Fruit fly (Drosophila melanogaster) whole organism, embryonic: ENCODE measurements around the gene Sec24CD.
A peak's percentile ranks its signal among the peaks of the same experiment; 100 is the strongest.

Experiments
- Adf1 ChIP-seq: fragments of 200-800 bp; sonication (Bioruptor generic); IDR thresholded peaks from 2 replicates; pipeline ENCODE4 v1.3.6; 2022; ENCODE audit warnings: missing biosample characterization, missing genetic modification characterization
- Asciz ChIP-seq: fragments of 200-800 bp; sonication (Bioruptor generic); optimal IDR thresholded peaks from 2 replicates; lab custom pipeline; 2017; ENCODE audit warnings: missing biosample characterization, mild to moderate bottlenecking, missing genetic modification characterization, missing genetic modification reagents
- Awh ChIP-seq: fragments of 200-800 bp; sonication (Bioruptor generic); IDR thresholded peaks from 2 replicates; pipeline ENCODE4, ENCODE4 v1.3.6; 2022; ENCODE audit warnings: missing biosample characterization, missing genetic modification characterization
- CG12219 ChIP-seq: fragments of 200-800 bp; sonication (Bioruptor generic); optimal IDR thresholded peaks from 3 replicates; lab custom pipeline; 2018; ENCODE audit warnings: missing biosample characterization, mild to moderate bottlenecking, missing genetic modification characterization
- CG1233 ChIP-seq: fragments of 200-800 bp; sonication (Bioruptor generic); optimal IDR thresholded peaks from 4 replicates; lab custom pipeline; 2018; ENCODE audit warnings: missing biosample characterization, mild to moderate bottlenecking, missing genetic modification characterization
- CG12391 ChIP-seq: fragments of 200-800 bp; sonication (Bioruptor generic); optimal IDR thresholded peaks from 3 replicates; lab custom pipeline; 2018; ENCODE audit warnings: missing biosample characterization, mild to moderate bottlenecking, missing genetic modification characterization, moderate library complexity
- CG13296 ChIP-seq: fragments of 200-800 bp; sonication (Bioruptor generic); optimal IDR thresholded peaks from 3 replicates; lab custom pipeline; 2018; ENCODE audit warnings: missing biosample characterization, mild to moderate bottlenecking, missing genetic modification characterization
- CG14860 ChIP-seq: fragments of 200-800 bp; sonication (Bioruptor generic); IDR thresholded peaks from 3 replicates; pipeline ENCODE4 v1.3.6; 2022; ENCODE audit warnings: missing biosample characterization, missing genetic modification characterization; ENCODE audit not compliant: partially characterized antibody
- CG15479 ChIP-seq: fragments of 200-800 bp; sonication (Bioruptor generic); optimal IDR thresholded peaks from 3 replicates; lab custom pipeline; 2019; ENCODE audit warnings: missing biosample characterization, mild to moderate bottlenecking, missing genetic modification characterization, moderate library complexity
- CG3407 ChIP-seq: fragments of 200-800 bp; sonication (Bioruptor generic); optimal IDR thresholded peaks from 2 replicates; lab custom pipeline; 2018; ENCODE audit warnings: missing biosample characterization, mild to moderate bottlenecking, missing genetic modification characterization
- CG4282 ChIP-seq: fragments of 200-800 bp; sonication (Bioruptor generic); optimal IDR thresholded peaks from 2 replicates; lab custom pipeline; 2016; ENCODE audit warnings: missing biosample characterization, missing genetic modification characterization
- CG6813 ChIP-seq: fragments of 200-800 bp; sonication (Bioruptor generic); optimal IDR thresholded peaks from 2 replicates; lab custom pipeline; 2017; ENCODE audit warnings: missing biosample characterization, missing genetic modification characterization, mild to moderate bottlenecking, moderate library complexity, missing genetic modification reagents
- CG7745 ChIP-seq: fragments of 200-800 bp; sonication (Bioruptor generic); optimal IDR thresholded peaks from 2 replicates; lab custom pipeline; 2018; ENCODE audit warnings: missing biosample characterization, mild to moderate bottlenecking, missing genetic modification characterization, moderate library complexity
- CG7839 ChIP-seq: fragments of 200-800 bp; sonication (Bioruptor generic); optimal IDR thresholded peaks from 3 replicates; lab custom pipeline; 2018; ENCODE audit warnings: missing biosample characterization, mild to moderate bottlenecking, missing genetic modification characterization, moderate library complexity
- CG8478 ChIP-seq: fragments of >200 bp; optimal IDR thresholded peaks from 2 replicates; lab custom pipeline; 2018
- CG9817 ChIP-seq: fragments of 200-800 bp; sonication (Bioruptor generic); optimal IDR thresholded peaks from 2 replicates; lab custom pipeline; 2018; ENCODE audit warnings: missing biosample characterization, mild to moderate bottlenecking, missing genetic modification characterization, moderate library complexity
- Dfd ChIP-seq, 2 experiments: fragments of >200 bp; optimal IDR thresholded peaks; 2 replicates each; lab custom pipeline; 2017; ENCODE audit warnings: missing biosample characterization in 2 of 2, missing genetic modification characterization in 2 of 2
- Dref ChIP-seq: fragments of 200-800 bp; sonication (Bioruptor generic); IDR thresholded peaks from 2 replicates; pipeline ENCODE4 v1.3.6; 2022; ENCODE audit warnings: missing biosample characterization, missing genetic modification characterization
- Elba2 ChIP-seq: fragments of 200-800 bp; sonication (Bioruptor generic); optimal IDR thresholded peaks from 3 replicates; lab custom pipeline; 2016; ENCODE audit warnings: missing biosample characterization, missing genetic modification characterization
- Ets97D ChIP-seq: fragments of 200-800 bp; sonication (Bioruptor generic); optimal IDR thresholded peaks from 3 replicates; lab custom pipeline; 2016; ENCODE audit warnings: missing biosample characterization, missing genetic modification characterization
- Fer3 ChIP-seq: fragments of 200-800 bp; sonication (Bioruptor generic); optimal IDR thresholded peaks from 2 replicates; lab custom pipeline; 2018; ENCODE audit warnings: missing biosample characterization, mild to moderate bottlenecking, missing genetic modification characterization, moderate library complexity
- Gug ChIP-seq: fragments of 200-800 bp; sonication (Bioruptor generic); IDR thresholded peaks from 4 replicates; pipeline ENCODE4 v1.3.6; 2022; ENCODE audit warnings: missing biosample characterization, missing genetic modification characterization
- Hmx ChIP-seq: fragments of 200-800 bp; sonication (Bioruptor generic); optimal IDR thresholded peaks from 2 replicates; lab custom pipeline; 2016; ENCODE audit warnings: missing biosample characterization, missing genetic modification characterization
- Hr3 ChIP-seq: fragments of 200-800 bp; sonication (Bioruptor generic); optimal IDR thresholded peaks from 3 replicates; lab custom pipeline; 2016; ENCODE audit warnings: missing biosample characterization, missing genetic modification characterization
- Kr ChIP-seq: fragments of 200-800 bp; sonication (Bioruptor generic); optimal IDR thresholded peaks from 2 replicates; lab custom pipeline; 2017; ENCODE audit warnings: missing biosample characterization, mild to moderate bottlenecking, missing genetic modification characterization
- MTF-1 ChIP-seq: fragments of 200-800 bp; sonication (Bioruptor generic); optimal IDR thresholded peaks from 2 replicates; lab custom pipeline; 2018; ENCODE audit warnings: missing biosample characterization, mild to moderate bottlenecking, missing genetic modification characterization, borderline replicate concordance
- NfI ChIP-seq: fragments of 200-800 bp; sonication (Bioruptor generic); optimal IDR thresholded peaks from 3 replicates; lab custom pipeline; 2018; ENCODE audit warnings: missing biosample characterization, mild to moderate bottlenecking, missing genetic modification characterization, moderate library complexity
- Oaz ChIP-seq: fragments of 200-800 bp; sonication (Bioruptor generic); IDR thresholded peaks from 2 replicates; pipeline ENCODE4 v1.3.6; 2022; ENCODE audit warnings: missing biosample characterization, missing genetic modification characterization
- Ravus ChIP-seq: fragments of 200-800 bp; sonication (Bioruptor generic); IDR thresholded peaks from 2 replicates; pipeline ENCODE4 v1.3.6; 2022; ENCODE audit warnings: missing biosample characterization, missing genetic modification characterization
- Rfx ChIP-seq: fragments of 200-800 bp; sonication (Bioruptor generic); IDR thresholded peaks from 2 replicates; pipeline ENCODE4 v1.3.6; 2022; ENCODE audit warnings: missing biosample characterization, missing genetic modification characterization
- Rx ChIP-seq: fragments of 200-800 bp; sonication (Bioruptor generic); IDR thresholded peaks from 2 replicates; pipeline ENCODE4 v1.3.6; 2022; ENCODE audit warnings: missing biosample characterization, missing genetic modification characterization
- Usf ChIP-seq: fragments of 200-800 bp; sonication (Bioruptor generic); optimal IDR thresholded peaks from 2 replicates; lab custom pipeline; 2017; ENCODE audit warnings: missing genotype, missing biosample characterization, missing genetic modification characterization
- ara ChIP-seq: fragments of 200-800 bp; sonication (Bioruptor generic); IDR thresholded peaks from 2 replicates; pipeline ENCODE4 v1.3.6; 2022; ENCODE audit warnings: missing biosample characterization, missing genetic modification characterization
- ato ChIP-seq: fragments of 200-800 bp; sonication (Bioruptor generic); IDR thresholded peaks from 2 replicates; pipeline ENCODE4 v1.3.6; 2022; ENCODE audit warnings: missing biosample characterization, missing genetic modification characterization; ENCODE audit not compliant: partially characterized antibody
- bowl ChIP-seq: fragments of 200-800 bp; sonication (Bioruptor generic); IDR thresholded peaks from 2 replicates; pipeline ENCODE4 v1.3.6; 2022; ENCODE audit warnings: missing biosample characterization, missing genetic modification characterization
- bsh ChIP-seq, 2 experiments: fragments of 200-800 bp; sonication (Bioruptor generic); optimal IDR thresholded peaks; 2 replicates each; lab custom pipeline; 2017 to 2018; ENCODE audit warnings: mild to moderate bottlenecking in 2 of 2, missing biosample characterization in 2 of 2, missing genetic modification characterization in 2 of 2, moderate library complexity in 1 of 2
- cg ChIP-seq: fragments of 200-800 bp; sonication (Bioruptor generic); optimal IDR thresholded peaks from 3 replicates; lab custom pipeline; 2019; ENCODE audit warnings: missing biosample characterization, mild to moderate bottlenecking, missing genetic modification characterization, moderate library complexity
- chn ChIP-seq: fragments of 200-800 bp; sonication (Bioruptor generic); optimal IDR thresholded peaks from 2 replicates; lab custom pipeline; 2016; ENCODE audit warnings: missing biosample characterization, missing genetic modification characterization
- gfzf ChIP-seq: fragments of 200-800 bp; sonication (Bioruptor generic); optimal IDR thresholded peaks from 2 replicates; lab custom pipeline; 2016; ENCODE audit warnings: missing biosample characterization, mild to moderate bottlenecking, missing genetic modification characterization, moderate library complexity
- gsb-n ChIP-seq: fragments of 200-800 bp; sonication (Bioruptor generic); optimal IDR thresholded peaks from 3 replicates; lab custom pipeline; 2018; ENCODE audit warnings: missing biosample characterization, mild to moderate bottlenecking, missing genetic modification characterization
- nerfin-2 ChIP-seq: fragments of 200-800 bp; sonication (Bioruptor generic); IDR thresholded peaks from 2 replicates; pipeline ENCODE4 v1.3.6; 2022; ENCODE audit warnings: missing biosample characterization, missing genetic modification characterization; ENCODE audit not compliant: partially characterized antibody
- scrt ChIP-seq: fragments of 200-800 bp; sonication (Bioruptor generic); optimal IDR thresholded peaks from 2 replicates; lab custom pipeline; 2018; ENCODE audit warnings: missing biosample characterization, mild to moderate bottlenecking, missing genetic modification characterization, moderate library complexity
- slp2 ChIP-seq: fragments of 200-800 bp; sonication (Bioruptor generic); optimal IDR thresholded peaks from 2 replicates; lab custom pipeline; 2016; ENCODE audit warnings: missing biosample characterization, missing genetic modification characterization
- so ChIP-seq: fragments of 200-800 bp; sonication (Bioruptor generic); IDR thresholded peaks from 3 replicates; pipeline ENCODE4 v1.3.6; 2022; ENCODE audit warnings: missing biosample characterization, missing genetic modification characterization
- tll ChIP-seq, 2 experiments: fragments of 200-800 bp in 1 of 2; fragments of >200 bp in 1 of 2; sonication (Bioruptor generic) in 1 of 2; optimal IDR thresholded peaks; 2 replicates each; lab custom pipeline; 2017 to 2019; ENCODE audit warnings: missing biosample characterization in 2 of 2, missing genetic modification characterization in 2 of 2, mild to moderate bottlenecking in 1 of 2, moderate library complexity in 1 of 2
- tup ChIP-seq: fragments of 200-800 bp; sonication (Bioruptor generic); optimal IDR thresholded peaks from 2 replicates; lab custom pipeline; 2016; ENCODE audit warnings: missing biosample characterization, mild to moderate bottlenecking, missing genetic modification characterization, moderate library complexity
- zen2 ChIP-seq: fragments of 200-800 bp; sonication (Bioruptor generic); IDR thresholded peaks from 3 replicates; pipeline ENCODE4 v1.3.6; 2022; ENCODE audit warnings: missing biosample characterization, missing genetic modification characterization; ENCODE audit not compliant: partially characterized antibody
- zf30C ChIP-seq: fragments of 200-800 bp; sonication (Bioruptor generic); optimal IDR thresholded peaks from 3 replicates; lab custom pipeline; 2018; ENCODE audit warnings: missing biosample characterization, mild to moderate bottlenecking, missing genetic modification characterization

Gene Sec24CD

dm6 chr2L:2202018-2202852 lies 34.4 kb downstream of the Sec24CD start (continued):
- TF ChIP-seq CG13296 (GFP tag; lab: Kevin White, UChicago) (peak; percentile 82), gfzf (GFP tag; lab: Kevin White, UChicago) (peak; percentile 31), gsb-n (tag; lab: Kevin White, UChicago) (peak; percentile 100), CG6813 (GFP tag; lab: Kevin White, UChicago) (peak; percentile 99), Elba2 (peak; percentile 97), Rx (peak; percentile 98), nerfin-2 (peak; percentile 83), Awh (GFP tag; lab: Robert Waterston, UW) (peak; percentile 100), CG12391 (peak; percentile 100), CG1233 (peak; percentile 98), Ravus (GFP tag; lab: Robert Waterston, UW) (peak; percentile 94), ara (GFP tag; lab: Robert Waterston, UW) (peak; percentile 100), CG4282 (peak; percentile 99), Oaz (GFP tag; lab: Robert Waterston, UW) (peak; percentile 94), ato (GFP tag; lab: Robert Waterston, UW) (peak; percentile 21; the same call in 1 of the 2 replicates), CG7745 (tag; lab: Kevin White, UChicago) (peak; percentile 98), Adf1 (GFP tag; lab: Robert Waterston, UW) (no peak), so (peak; percentile 99), Dfd (GFP tag; optimal IDR thresholded peaks at IDR 0.05; lab: Kevin White, UChicago) (no peak), CG15479 (GFP tag; lab: Kevin White, UChicago) (peak; percentile 81), MTF-1 (GFP tag; lab: Kevin White, UChicago) (peak; percentile 98), Dref (GFP tag; lab: Robert Waterston, UW) (no peak), bsh (GFP tag; optimal IDR thresholded peaks at IDR 0.05; lab: Kevin White, UChicago) (peak; percentile 99 to 100), CG8478 (lab: Kevin White, UChicago) (peak; percentile 77), Gug (GFP tag; lab: Robert Waterston, UW) (peak; percentile 96), Hr3 (peak; percentile 98), bowl (GFP tag; lab: Robert Waterston, UW) (peak; percentile 95), Kr (peak; percentile 89), scrt (GFP tag; lab: Kevin White, UChicago) (peak; percentile 92), tll (GFP tag; optimal IDR thresholded peaks at IDR 0.05; lab: Kevin White, UChicago) (peak in 1 of 2 experiments; percentile 90), tup (GFP tag; lab: Kevin White, UChicago) (peak; percentile 94), CG12219 (peak; percentile 99), Usf (GFP tag; lab: Kevin White, UChicago) (peak; percentile 93), Fer3 (tag; lab: Kevin White, UChicago) (peak; percentile 94), Ets97D (GFP tag; lab: Kevin White, UChicago) (peak; percentile 92), cg (GFP tag; lab: Kevin White, UChicago) (peak; percentile 81), zf30C (GFP tag; lab: Kevin White, UChicago) (peak; percentile 3), chn (peak; percentile 99), CG14860 (GFP tag; lab: Robert Waterston, UW) (peak; percentile 85), CG9817 (tag; lab: Kevin White, UChicago) (peak; percentile 87), CG3407 (GFP tag; lab: Kevin White, UChicago) (peak; percentile 99), Asciz (GFP tag; lab: Kevin White, UChicago) (peak; percentile 100), NfI (GFP tag; lab: Kevin White, UChicago) (peak; percentile 95), Rfx (peak; percentile 78), Hmx (GFP tag; lab: Kevin White, UChicago) (peak; percentile 73), zen2 (GFP tag; lab: Robert Waterston, UW) (peak; percentile 66), CG7839 (tag; lab: Kevin White, UChicago) (peak; percentile 99), slp2 (peak; percentile 98)
